Worm (Caenorhabditis elegans): Measurements from ENCODE around the gene T03F6.3.

DNA sequence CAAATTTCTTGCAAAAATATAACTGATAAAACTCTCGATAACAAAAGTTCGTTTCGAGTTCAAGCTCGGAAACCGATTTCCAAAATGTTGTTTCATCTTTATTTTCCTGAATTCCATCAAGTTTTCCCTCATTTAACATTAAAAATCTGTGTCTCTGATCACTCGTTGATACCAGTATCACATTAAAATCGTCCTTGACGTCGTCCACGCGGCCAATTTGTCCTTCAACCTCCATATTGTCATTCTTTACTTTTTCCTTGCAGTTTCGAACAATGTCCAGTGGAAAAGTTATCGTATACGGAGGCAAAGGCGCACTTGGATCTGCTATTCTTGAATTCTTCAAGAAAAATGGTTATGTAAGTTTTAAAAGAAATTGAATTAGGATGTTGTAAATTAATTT lies 4.5 kb downstream of the T03F6.3 start, which contains the start of gene qdpr-1:
- TF ChIP-seq skn-1 (tag; optimal IDR thresholded peaks at IDR 0.05) (no peak), lsy-12 (tag; optimal IDR thresholded peaks at IDR 0.05) (no peak), pha-4 (tag; optimal IDR thresholded peaks at IDR 0.05) (no peak), pqm-1 (tag; optimal IDR thresholded peaks at IDR 0.05) (no peak), mdl-1 (tag; optimal IDR thresholded peaks at IDR 0.05) (no peak), ceh-28 (tag; optimal IDR thresholded peaks at IDR 0.05) (no peak)
